Worm (Caenorhabditis elegans): ENCODE data around the gene repo-1.

DNA sequence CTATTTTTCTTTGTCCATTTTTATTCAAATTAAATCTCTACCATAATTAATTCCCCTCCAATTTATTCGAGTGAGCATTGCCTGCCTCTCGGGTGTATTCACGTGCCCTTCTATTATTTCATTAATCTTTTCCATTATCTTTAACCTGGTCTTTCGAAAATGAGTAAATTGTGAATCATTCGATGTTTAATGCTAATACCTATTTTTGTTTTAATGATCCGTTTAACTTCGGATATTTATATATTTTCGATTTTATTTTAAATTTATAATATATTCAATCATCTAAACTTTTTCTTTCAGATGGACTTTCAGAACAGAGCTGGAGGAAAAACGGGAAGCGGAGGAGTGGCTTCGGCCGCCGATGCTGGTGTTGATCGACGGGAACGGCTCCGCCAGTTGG, at the start of gene repo-1:
- TF ChIP-seq W03F9.2 (tag; optimal IDR thresholded peaks at IDR 0.05) (no peak), him-1 (tag; optimal IDR thresholded peaks at IDR 0.05) (no peak), dao-5 (tag; optimal IDR thresholded peaks at IDR 0.05) (no peak)

Measured in whole organism, L4/young adult.